Worm (Caenorhabditis elegans): ENCODE data around the gene stdh-3.

DNA sequence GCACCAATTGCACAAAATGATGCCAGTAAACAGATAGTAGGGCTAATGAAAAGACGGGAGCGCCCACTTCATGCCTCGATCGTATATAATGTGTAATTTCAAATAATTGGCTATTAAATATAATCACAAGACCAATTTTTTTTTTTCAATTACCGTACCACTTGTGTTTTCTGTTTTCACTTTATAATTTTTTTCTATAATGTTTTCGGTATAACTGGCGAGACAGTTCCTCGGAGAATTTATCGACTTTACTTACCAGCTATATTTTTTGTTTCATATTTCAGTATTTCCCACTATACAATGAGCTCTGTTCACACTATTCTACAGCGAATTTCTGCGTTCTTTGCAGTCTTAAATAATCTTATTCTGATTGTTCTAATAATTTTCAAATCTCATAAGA, 11.8 kb downstream of the stdh-3 start, which contains the start of gene str-252:
- TF ChIP-seq T07F8.4 (tag; optimal IDR thresholded peaks at IDR 0.05): no peak
- TF ChIP-seq snpc-4 (GFP tag; optimal IDR thresholded peaks at IDR 0.05): no peak
- no peak for TF ChIP-seq snpc-4 (tag; optimal IDR thresholded peaks at IDR 0.05)
- TF ChIP-seq F55B11.4 (tag; optimal IDR thresholded peaks at IDR 0.05; ENCODE audit: borderline replicate concordance, insufficient read depth): no peak
- no peak for TF ChIP-seq pha-4 (tag; optimal IDR thresholded peaks at IDR 0.05)
- no peak for TF ChIP-seq mes-4 (tag; optimal IDR thresholded peaks at IDR 0.05)
- no peak for TF ChIP-seq mxl-1 (tag; optimal IDR thresholded peaks at IDR 0.05)
- no peak for TF ChIP-seq F49E8.2 (tag; optimal IDR thresholded peaks at IDR 0.05; ENCODE audit: insufficient read depth)
